Worm (Caenorhabditis elegans): ENCODE measurements around the gene nhr-291.

- TF ChIP-seq elt-3 (tag; optimal IDR thresholded peaks at IDR 0.05) (no peak), ceh-82 (tag; optimal IDR thresholded peaks at IDR 0.05) (no peak), zag-1 (tag; optimal IDR thresholded peaks at IDR 0.05) (no peak), sma-9 (GFP tag; optimal IDR thresholded peaks at IDR 0.05) (no peak), sma-9 (tag; optimal IDR thresholded peaks at IDR 0.05) (no peak), elt-1 (tag; optimal IDR thresholded peaks at IDR 0.05) (no peak), snpc-4 (tag; optimal IDR thresholded peaks at IDR 0.05) (no peak)
Observed at ce11 chrV:15293865-15294264, 24.9 kb upstream of the nhr-291 start, which contains the start of gene str-96.

Data from whole organism, L2 larva.